Fruit fly (Drosophila melanogaster): ENCODE results near the gene Pdp1.
A peak's percentile ranks its signal among the peaks of the same experiment; 100 is the strongest.

The Pdp1 gene

dm6 chr3L:7863766-7864305 is 3.3 kb downstream of the Pdp1 start (continued):
- TF ChIP-seq Nf-YB (GFP tag; optimal IDR thresholded peaks at IDR 0.05) (peak; percentile 25), CG2120 (GFP tag; optimal IDR thresholded peaks at IDR 0.05) (peak; percentile 87), Myb (GFP tag; optimal IDR thresholded peaks at IDR 0.05) (peak; percentile 6), fd96Cb (tag; optimal IDR thresholded peaks at IDR 0.05) (peak; percentile 22), dati (GFP tag; IDR thresholded peaks at IDR 0.05) (no peak), ci (GFP tag; IDR thresholded peaks at IDR 0.05) (no peak), Kr (GFP tag; optimal IDR thresholded peaks at IDR 0.05) (no peak), Fer2 (tag; optimal IDR thresholded peaks at IDR 0.05) (peak; percentile 31), gsb-n (tag; optimal IDR thresholded peaks at IDR 0.05) (no peak), CG31224 (GFP tag; IDR thresholded peaks at IDR 0.05) (peak; percentile 87), sob (GFP tag; IDR thresholded peaks at IDR 0.05) (peak; percentile 83), CG18764 (GFP tag; optimal IDR thresholded peaks at IDR 0.05) (no peak), CG9727 (GFP tag; optimal IDR thresholded peaks at IDR 0.05) (peak; percentile 75), Dref (GFP tag; IDR thresholded peaks at IDR 0.05) (no peak), bbx (GFP tag; IDR thresholded peaks at IDR 0.05; ENCODE audit: partially characterized antibody) (no peak), CG18262 (tag; optimal IDR thresholded peaks at IDR 0.05) (peak; percentile 44), gcm (GFP tag; optimal IDR thresholded peaks at IDR 0.05) (no peak), Hmr (GFP tag; optimal IDR thresholded peaks at IDR 0.05) (peak; percentile 81), unc-4 (GFP tag; IDR thresholded peaks at IDR 0.05; ENCODE audit: partially characterized antibody) (no peak), CG11456 (GFP tag; IDR thresholded peaks at IDR 0.05) (peak; percentile 73; the same call in 2 of the 3 replicates), CG3281 (GFP tag; optimal IDR thresholded peaks at IDR 0.05) (peak; percentile 85), trem (tag; optimal IDR thresholded peaks at IDR 0.05) (no peak), CG9797 (GFP tag; optimal IDR thresholded peaks at IDR 0.05) (no peak), nau (GFP tag; optimal IDR thresholded peaks at IDR 0.05) (peak; percentile 30), CG5180 (GFP tag; optimal IDR thresholded peaks at IDR 0.05) (no peak), ATbp (GFP tag; optimal IDR thresholded peaks at IDR 0.05) (no peak), lab (GFP tag; optimal IDR thresholded peaks at IDR 0.05) (peak; percentile 86), wor (GFP tag; IDR thresholded peaks at IDR 0.05) (peak; percentile 32; the same call in 1 of the 2 replicates), Pdp1 (GFP tag; optimal IDR thresholded peaks at IDR 0.05) (peak; percentile 23 to 79), CoRest (tag; optimal IDR thresholded peaks at IDR 0.05) (peak; percentile 82), Dip2 (GFP tag; IDR thresholded peaks at IDR 0.05) (no peak), Sry-β (GFP tag; optimal IDR thresholded peaks at IDR 0.05) (no peak), twi (tag; optimal IDR thresholded peaks at IDR 0.05) (peak; percentile 7), nmo (GFP tag; optimal IDR thresholded peaks at IDR 0.05) (peak; percentile 69), rib (GFP tag; IDR thresholded peaks at IDR 0.05) (peak; percentile 75; the same call in 1 of the 2 replicates), h (optimal IDR thresholded peaks at IDR 0.05) (no peak), D19B (GFP tag; optimal IDR thresholded peaks at IDR 0.05) (peak; percentile 62), CG6683 (GFP tag; optimal IDR thresholded peaks at IDR 0.05) (peak; percentile 42), zfh2 (GFP tag; optimal IDR thresholded peaks at IDR 0.05) (peak; percentile 46), mld (GFP tag; IDR thresholded peaks at IDR 0.05; ENCODE audit: partially characterized antibody) (no peak), Spps (tag; optimal IDR thresholded peaks at IDR 0.05) (no peak), CG8359 (GFP tag; optimal IDR thresholded peaks at IDR 0.05; ENCODE audit: borderline replicate concordance) (no peak), CG31441 (GFP tag; IDR thresholded peaks at IDR 0.05) (peak; percentile 55), Jarid2 (GFP tag; optimal IDR thresholded peaks at IDR 0.05) (peak; percentile 41), wek (GFP tag; optimal IDR thresholded peaks at IDR 0.05) (no peak), seq (GFP tag; IDR thresholded peaks at IDR 0.05) (peak; percentile 69), CG17912 (GFP tag; optimal IDR thresholded peaks at IDR 0.05) (no peak), inv (GFP tag; IDR thresholded peaks at IDR 0.05; ENCODE audit: partially characterized antibody) (no peak), Dek (tag; optimal IDR thresholded peaks at IDR 0.05) (peak; percentile 66)
